Worm (Caenorhabditis elegans): ENCODE measurements around the gene zyg-11.

The zyg-11 gene

DNA sequence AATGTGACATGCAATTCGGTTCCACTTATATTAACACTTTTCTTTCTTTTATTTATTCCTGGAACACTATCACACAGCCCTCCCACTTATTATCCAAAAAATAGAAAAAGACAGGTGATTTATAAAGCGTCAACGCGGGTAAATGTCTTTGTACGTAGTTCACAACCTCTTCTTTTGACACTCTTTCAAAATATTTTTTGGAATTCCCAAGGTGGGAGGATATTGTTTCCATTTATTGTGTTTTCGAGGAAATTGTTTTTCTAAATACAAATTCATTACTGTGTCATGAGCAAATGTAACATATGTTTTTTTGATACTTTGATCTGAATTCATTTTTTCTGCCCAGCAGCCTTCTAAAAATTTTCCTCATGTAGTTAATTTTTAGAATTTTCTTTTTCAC, 40.4 kb downstream of the zyg-11 start (continued):
- TF ChIP-seq hmg-1.1 (GFP tag; IDR thresholded peaks at IDR 0.05) (no peak), lsy-2 (tag; optimal IDR thresholded peaks at IDR 0.05) (no peak), F37D6.2 (tag; optimal IDR thresholded peaks at IDR 0.05) (no peak)

DNA sequence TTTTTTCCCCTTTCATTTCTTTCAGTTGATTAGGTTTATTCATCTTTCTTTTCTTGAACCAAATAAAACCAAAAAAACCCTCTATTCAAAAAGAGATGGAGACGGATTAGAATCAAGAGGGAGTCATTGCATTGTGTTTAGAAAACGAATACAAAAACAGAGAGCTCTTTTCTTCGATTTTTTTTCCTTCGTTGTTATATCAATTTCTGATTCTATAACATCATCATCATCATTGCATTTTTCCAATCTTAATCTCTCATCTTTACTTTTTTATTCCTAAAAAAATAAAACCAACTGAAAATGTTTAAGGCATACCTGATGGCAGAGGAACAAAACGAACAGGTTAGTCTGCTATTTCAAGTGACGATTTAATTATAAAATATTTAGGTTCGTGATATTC, 41.3 kb downstream of the zyg-11 start, which contains the start of gene T05H10.8:
T05H10.8 (plus strand) TSS at position 301 of the 400 bp plus-strand sequence.
- no peak for TF ChIP-seq nhr-111 (GFP tag; optimal IDR thresholded peaks at IDR 0.05)
- no peak for TF ChIP-seq F26F4.8 (GFP tag; conservative IDR thresholded peaks at IDR 0.05)
- no peak for TF ChIP-seq tra-1 (GFP tag; IDR thresholded peaks at IDR 0.05)
- TF ChIP-seq daf-12 (tag; optimal IDR thresholded peaks at IDR 0.05): no peak
- no peak for TF ChIP-seq unc-39 (tag; optimal IDR thresholded peaks at IDR 0.05)
- TF ChIP-seq zip-2 (tag; optimal IDR thresholded peaks at IDR 0.05): no peak
- TF ChIP-seq Y48G9A.11 (GFP tag; IDR thresholded peaks at IDR 0.05): no peak
- no peak for TF ChIP-seq nhr-237 (tag; optimal IDR thresholded peaks at IDR 0.05)
- TF ChIP-seq spr-1 (tag; optimal IDR thresholded peaks at IDR 0.05): no peak

DNA sequence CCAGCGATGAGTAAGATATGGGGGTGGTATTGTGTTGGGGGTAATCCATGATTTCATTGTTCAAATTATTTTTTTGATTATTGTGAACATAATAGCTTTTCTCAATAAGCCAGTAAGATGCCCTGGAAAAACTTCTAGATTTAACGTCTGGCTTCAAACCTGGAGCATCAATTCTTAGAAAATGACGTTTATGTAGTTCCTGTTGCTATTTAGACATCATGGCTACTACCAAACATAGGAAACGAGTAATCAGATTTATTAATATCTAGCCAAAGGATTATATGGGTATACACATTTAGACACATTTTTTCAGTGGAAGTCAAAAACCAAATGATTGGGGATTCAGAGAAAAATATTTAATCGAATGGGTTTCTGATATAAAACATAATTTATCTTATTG, 42.1 kb downstream of the zyg-11 start:
- TF ChIP-seq nhr-11 (tag; optimal IDR thresholded peaks at IDR 0.05): peak; percentile 9
- no peak for TF ChIP-seq ceh-44 (GFP tag; IDR thresholded peaks at IDR 0.05)
- TF ChIP-seq nhr-42 (GFP tag; IDR thresholded peaks at IDR 0.05): no peak

DNA sequence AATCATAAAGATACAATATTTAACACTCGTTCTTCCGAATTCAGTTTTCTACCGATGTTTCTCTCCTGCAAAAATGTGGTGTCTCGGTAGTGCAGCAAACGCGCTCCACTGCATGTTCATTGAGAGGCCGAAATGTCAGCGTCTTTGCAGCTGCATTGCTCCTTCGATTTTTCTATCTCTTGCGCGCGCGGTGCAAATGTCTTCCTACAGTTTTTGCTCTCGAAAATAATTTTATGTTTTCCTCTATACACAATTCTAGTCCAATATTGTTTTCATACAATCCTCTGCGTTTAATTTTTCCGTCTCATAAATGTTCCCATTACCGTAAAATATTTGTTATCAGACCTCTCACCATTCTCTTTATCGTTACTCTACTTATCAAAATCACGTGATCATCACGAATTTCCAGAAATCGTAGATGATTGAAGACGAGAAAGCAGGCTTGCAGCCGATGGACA, 44.9 kb downstream of the zyg-11 start, which contains the start of gene ufd-2:
ufd-2 (plus strand) TSS at position 408 of the 458 bp plus-strand sequence.
- TF ChIP-seq lin-13 (GFP tag; optimal IDR thresholded peaks at IDR 0.05) (peak; percentile 80), nhr-25 (tag; optimal IDR thresholded peaks at IDR 0.05; ENCODE audit: borderline replicate concordance, insufficient read depth) (peak; percentile 31), lin-15B (tag; optimal IDR thresholded peaks at IDR 0.05) (no peak), mxl-3 (GFP tag; optimal IDR thresholded peaks at IDR 0.05) (peak; percentile 69), nhr-28 (tag; optimal IDR thresholded peaks at IDR 0.05) (peak; percentile 50), lin-38 (GFP tag; IDR thresholded peaks at IDR 0.05) (peak; percentile 95), nhr-111 (GFP tag; optimal IDR thresholded peaks at IDR 0.05) (no peak), nhr-76 (tag; optimal IDR thresholded peaks at IDR 0.05) (no peak), vab-7 (GFP tag; IDR thresholded peaks at IDR 0.05) (peak; percentile 50; the same call in 1 of the 2 replicates), dpl-1 (GFP tag; optimal IDR thresholded peaks at IDR 0.05) (peak; percentile 57), ceh-82 (tag; optimal IDR thresholded peaks at IDR 0.05) (no peak), ceh-44 (GFP tag; IDR thresholded peaks at IDR 0.05) (0 out of 2 replicates have a peak, but pooled peaks have one; percentile 17), mdl-1 (tag; optimal IDR thresholded peaks at IDR 0.05) (peak in 1 of 2 experiments; percentile 26), aha-1 (tag) (peak; percentile 2), hlh-30 (tag; optimal IDR thresholded peaks at IDR 0.05; ENCODE audit: insufficient read depth) (peak; percentile 24), pqm-1 (tag; optimal IDR thresholded peaks at IDR 0.05) (peak; percentile 45), ctbp-1 (GFP tag; IDR thresholded peaks at IDR 0.05) (no peak), unc-130 (GFP tag; optimal IDR thresholded peaks at IDR 0.05) (peak; percentile 77), F37D6.2 (tag; optimal IDR thresholded peaks at IDR 0.05) (peak; percentile 23), fkh-10 (GFP tag; optimal IDR thresholded peaks at IDR 0.05) (peak; percentile 10), lsy-2 (tag; optimal IDR thresholded peaks at IDR 0.05) (peak; percentile 10 to 76), nhr-77 (tag; optimal IDR thresholded peaks at IDR 0.05) (peak; percentile 80), unc-62 (GFP tag; optimal IDR thresholded peaks at IDR 0.05 in 1 of 2) (peak in 1 of 2 experiments; percentile 85), unc-62 (tag; optimal IDR thresholded peaks at IDR 0.05) (no peak), mep-1 (tag; optimal IDR thresholded peaks at IDR 0.05) (peak; percentile 84), hlh-11 (tag; optimal IDR thresholded peaks at IDR 0.05) (peak; percentile 47), hif-1 (tag; optimal IDR thresholded peaks at IDR 0.05) (no peak), rbr-2 (tag; optimal IDR thresholded peaks at IDR 0.05) (peak; percentile 64), mes-2 (tag; optimal IDR thresholded peaks at IDR 0.05; ENCODE audit: poor library complexity, severe bottlenecking) (peak; percentile 94), duxl-1 (tag; optimal IDR thresholded peaks at IDR 0.05; ENCODE audit: poor library complexity) (no peak), dve-1 (tag; optimal IDR thresholded peaks at IDR 0.05; ENCODE audit: insufficient read depth) (peak; percentile 45), madf-9 (GFP tag; conservative IDR thresholded peaks at IDR 0.05) (peak; percentile 44; the same call in 1 of the 2 replicates), nhr-11 (tag; optimal IDR thresholded peaks at IDR 0.05) (peak; percentile 70), nhr-41 (GFP tag; IDR thresholded peaks at IDR 0.05) (no peak), daf-19 (GFP tag; conservative IDR thresholded peaks at IDR 0.05) (no peak)
